Fruit fly (Drosophila melanogaster): Measurements from ENCODE around the gene Sry-delta.
A peak's percentile ranks its signal among the peaks of the same experiment; 100 is the strongest.

Sry-delta gene

DNA sequence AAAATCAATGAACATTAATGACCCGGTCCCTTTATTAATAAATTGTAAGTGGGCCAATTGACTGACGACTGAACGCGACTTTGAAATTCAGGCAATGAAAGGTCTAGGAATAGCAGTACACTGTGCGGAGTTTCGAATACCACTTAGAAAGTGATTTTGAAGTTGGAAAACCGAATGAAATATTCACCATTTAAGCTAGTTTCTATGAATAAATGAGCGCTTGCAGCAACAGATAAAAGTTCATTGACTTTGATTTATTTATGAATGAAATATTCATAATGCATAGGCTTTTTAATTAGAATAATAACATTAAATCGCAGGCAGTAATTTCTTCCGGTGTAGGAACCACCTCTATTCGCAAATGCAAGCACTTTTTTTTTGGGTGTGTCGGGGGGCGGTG lies 22.1 kb upstream of the Sry-delta start (continued):
- TF ChIP-seq phol (tag; optimal IDR thresholded peaks at IDR 0.05) (peak; percentile 30), Dek (tag; optimal IDR thresholded peaks at IDR 0.05) (peak; percentile 8)

DNA sequence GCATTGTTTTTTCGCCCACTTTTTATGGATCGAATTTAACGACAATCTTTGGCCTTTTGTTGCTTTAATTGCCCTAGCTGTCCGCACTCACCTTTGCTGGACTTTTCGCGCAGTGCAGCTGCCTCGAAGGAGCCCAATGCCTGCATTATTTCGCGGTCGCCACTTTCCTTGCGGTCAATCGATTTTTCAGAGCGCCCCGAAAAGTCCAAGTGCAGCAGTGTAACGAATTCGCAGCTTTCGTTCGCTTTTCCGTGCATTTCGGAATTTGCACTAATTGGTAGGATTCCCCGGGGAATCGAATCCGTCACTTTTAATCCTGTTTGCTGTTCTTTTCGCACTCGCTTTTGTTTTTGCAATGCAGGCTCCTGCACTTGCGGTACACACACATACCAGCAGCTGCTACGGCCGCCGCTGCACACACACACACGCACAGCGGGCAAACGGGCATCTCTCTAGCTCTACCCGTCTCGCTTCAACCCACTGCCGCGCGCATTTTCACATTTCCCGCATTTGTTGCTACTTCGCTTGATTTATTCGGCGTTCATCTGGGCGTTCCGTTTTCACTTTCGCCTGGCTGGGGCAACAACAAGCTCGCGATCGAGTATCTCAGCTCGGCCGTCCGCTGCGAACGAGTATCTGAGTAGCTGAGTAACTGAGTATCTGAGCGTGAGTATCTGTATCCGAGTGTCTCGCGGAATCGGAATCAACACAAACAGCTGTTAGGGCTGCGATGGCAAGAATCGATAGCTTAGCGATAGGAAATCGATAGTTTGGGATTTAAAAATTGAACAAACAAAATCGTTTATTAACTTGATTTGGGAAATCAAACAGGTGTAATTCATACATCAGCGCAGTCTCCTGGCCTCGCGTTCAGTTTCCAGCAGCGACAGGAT lies 21.3 kb upstream of the Sry-delta start, which contains the start of gene Mgat2:
Gene Mgat2, minus strand, starts transcription at position 663 of the 893 bp plus-strand sequence.
- TF ChIP-seq CG12236 (GFP tag; optimal IDR thresholded peaks at IDR 0.05): peak; percentile 14
- TF ChIP-seq Lpt (GFP tag; optimal IDR thresholded peaks at IDR 0.05): no peak
- peak; percentile 84 for TF ChIP-seq nerfin-1 (tag; optimal IDR thresholded peaks at IDR 0.05)
- TF ChIP-seq unpg (GFP tag; optimal IDR thresholded peaks at IDR 0.05): no peak
- no peak for TF ChIP-seq org-1 (GFP tag; optimal IDR thresholded peaks at IDR 0.05)
- TF ChIP-seq CG6272 (GFP tag; IDR thresholded peaks at IDR 0.05): no peak
- no peak for TF ChIP-seq wor (GFP tag; IDR thresholded peaks at IDR 0.05)
- TF ChIP-seq CG12219 (GFP tag; optimal IDR thresholded peaks at IDR 0.05): peak; percentile 59
- peak; percentile 75 for TF ChIP-seq hb (GFP tag; IDR thresholded peaks at IDR 0.05; ENCODE audit: partially characterized antibody)
- TF ChIP-seq CG34422 (GFP tag; IDR thresholded peaks at IDR 0.05): peak; percentile 79; the same call in 1 of the 3 replicates
- TF ChIP-seq fd96Cb (tag; optimal IDR thresholded peaks at IDR 0.05): no peak
- peak; percentile 49; the same call in 1 of the 2 replicates for TF ChIP-seq E2f1 (GFP tag; IDR thresholded peaks at IDR 0.05)
- TF ChIP-seq Spps (tag; optimal IDR thresholded peaks at IDR 0.05): peak; percentile 63
- peak; percentile 3 for TF ChIP-seq CG3995 (GFP tag; optimal IDR thresholded peaks at IDR 0.05)
- no peak; the same call in 2 of the 3 replicates for TF ChIP-seq Aef1 (GFP tag; IDR thresholded peaks at IDR 0.05)
- TF ChIP-seq CG32532 (GFP tag; IDR thresholded peaks at IDR 0.05): peak; percentile 21; the same call in 1 of the 2 replicates
- TF ChIP-seq Jarid2 (GFP tag; optimal IDR thresholded peaks at IDR 0.05): peak; percentile 87
- 0 out of 2 replicates have a peak, but pooled peaks have one; percentile 7 for TF ChIP-seq CG11696 (GFP tag; IDR thresholded peaks at IDR 0.05)
- peak; percentile 24 for TF ChIP-seq pzg (GFP tag; optimal IDR thresholded peaks at IDR 0.05)
- TF ChIP-seq ATbp (GFP tag; optimal IDR thresholded peaks at IDR 0.05): peak; percentile 1
- TF ChIP-seq HHEX (GFP tag; optimal IDR thresholded peaks at IDR 0.05): peak; percentile 18
- TF ChIP-seq E2f2 (GFP tag; IDR thresholded peaks at IDR 0.05): peak; percentile 85
- no peak for TF ChIP-seq CG10209 (GFP tag; optimal IDR thresholded peaks at IDR 0.05)
- TF ChIP-seq ato (GFP tag; IDR thresholded peaks at IDR 0.05; ENCODE audit: partially characterized antibody): peak; percentile 64; the same call in 1 of the 2 replicates
- TF ChIP-seq bsh (GFP tag; optimal IDR thresholded peaks at IDR 0.05): peak; percentile 18 to 61
- TF ChIP-seq CG17912 (GFP tag; optimal IDR thresholded peaks at IDR 0.05): no peak
- peak; percentile 70 for TF ChIP-seq wek (GFP tag; optimal IDR thresholded peaks at IDR 0.05)
- peak; percentile 5; the same call in 1 of the 3 replicates for TF ChIP-seq CG17361 (GFP tag; IDR thresholded peaks at IDR 0.05)
- TF ChIP-seq CG8290 (GFP tag; optimal IDR thresholded peaks at IDR 0.05): no peak
- peak in 1 of 2 experiments; percentile 73 for TF ChIP-seq CG8290 (tag; optimal IDR thresholded peaks at IDR 0.05)
- peak; percentile 15 for TF ChIP-seq Fer3 (tag; optimal IDR thresholded peaks at IDR 0.05)
- TF ChIP-seq CG42726 (GFP tag; IDR thresholded peaks at IDR 0.05; ENCODE audit: partially characterized antibody): peak; percentile 22; the same call in 1 of the 2 replicates
- peak; percentile 90 for TF ChIP-seq kni (GFP tag; optimal IDR thresholded peaks at IDR 0.05)
- peak; percentile 45 to 61 for TF ChIP-seq Trl (optimal IDR thresholded peaks at IDR 0.05)
- peak; percentile 30 for TF ChIP-seq Trl (GFP tag; optimal IDR thresholded peaks at IDR 0.05)
- TF ChIP-seq Adf1 (GFP tag; IDR thresholded peaks at IDR 0.05): peak; percentile 61; the same call in 1 of the 2 replicates
- TF ChIP-seq CG11723 (GFP tag; optimal IDR thresholded peaks at IDR 0.05): peak; percentile 16
- TF ChIP-seq fd64A (GFP tag; optimal IDR thresholded peaks at IDR 0.05): peak; percentile 67
- TF ChIP-seq CG4360 (GFP tag; IDR thresholded peaks at IDR 0.05): peak; percentile 92
- TF ChIP-seq YL-1 (GFP tag; optimal IDR thresholded peaks at IDR 0.05): peak; percentile 65
- peak; percentile 23; the same call in 1 of the 2 replicates for TF ChIP-seq CG9932 (GFP tag; IDR thresholded peaks at IDR 0.05)
- peak; percentile 79 for TF ChIP-seq Dp (GFP tag; optimal IDR thresholded peaks at IDR 0.05)
- TF ChIP-seq Med (GFP tag): peak; percentile 89
- no peak for TF ChIP-seq CG8765 (GFP tag; IDR thresholded peaks at IDR 0.05)
